Fruit fly (Drosophila melanogaster) whole organism, embryonic: ENCODE data around the gene CG34303.
A peak's percentile ranks its signal among the peaks of the same experiment; 100 is the strongest.

Experiments used
- BEAF-32 ChIP-seq: fragments of 200-800 bp; sonication (Bioruptor generic); optimal IDR thresholded peaks from 3 replicates; lab custom pipeline; 2017; ENCODE audit warnings: missing biosample characterization, missing genetic modification characterization, mild to moderate bottlenecking, moderate library complexity, missing genetic modification reagents
- Bdp1 ChIP-seq: fragments of 200-800 bp; sonication (Bioruptor generic); optimal IDR thresholded peaks from 3 replicates; lab custom pipeline; 2016; ENCODE audit warnings: missing biosample characterization, missing genetic modification characterization
- BtbVII ChIP-seq: fragments of 200-800 bp; sonication (Bioruptor generic); optimal IDR thresholded peaks from 3 replicates; lab custom pipeline; 2017; ENCODE audit warnings: missing biosample characterization, mild to moderate bottlenecking, missing genetic modification characterization
- CG10565 ChIP-seq: fragments of 200-800 bp; sonication (Bioruptor generic); optimal IDR thresholded peaks from 3 replicates; lab custom pipeline; 2016; ENCODE audit warnings: missing biosample characterization, mild to moderate bottlenecking, missing genetic modification characterization
- CG11695 ChIP-seq: fragments of 200-800 bp; sonication (Bioruptor generic); IDR thresholded peaks from 3 replicates; pipeline ENCODE4 v1.3.6; 2022; ENCODE audit warnings: missing biosample characterization, missing genetic modification characterization
- CG13424 ChIP-seq: fragments of 200-800 bp; sonication (Bioruptor generic); optimal IDR thresholded peaks from 2 replicates; lab custom pipeline; 2019; ENCODE audit warnings: missing biosample characterization, mild to moderate bottlenecking, missing genetic modification characterization, moderate library complexity
- CG13624 ChIP-seq: fragments of 200-800 bp; sonication (Bioruptor generic); optimal IDR thresholded peaks from 2 replicates; lab custom pipeline; 2016; ENCODE audit warnings: missing biosample characterization, missing genetic modification characterization
- CG13775 ChIP-seq: fragments of 200-800 bp; sonication (Bioruptor generic); optimal IDR thresholded peaks from 3 replicates; lab custom pipeline; 2017; ENCODE audit warnings: missing biosample characterization, mild to moderate bottlenecking, missing genetic modification characterization
- CG14860 ChIP-seq: fragments of 200-800 bp; sonication (Bioruptor generic); IDR thresholded peaks from 3 replicates; pipeline ENCODE4 v1.3.6; 2022; ENCODE audit warnings: missing biosample characterization, missing genetic modification characterization; ENCODE audit not compliant: partially characterized antibody
- CG15269 ChIP-seq: fragments of 200-800 bp; sonication (Bioruptor generic); optimal IDR thresholded peaks from 2 replicates; lab custom pipeline; 2018; ENCODE audit warnings: missing biosample characterization, mild to moderate bottlenecking, missing genetic modification characterization, moderate library complexity
- CG1602 ChIP-seq: fragments of 200-800 bp; sonication (Bioruptor generic); optimal IDR thresholded peaks from 3 replicates; lab custom pipeline; 2016; ENCODE audit warnings: missing biosample characterization, missing genetic modification characterization
- CG1603 ChIP-seq: fragments of 200-800 bp; sonication (Bioruptor generic); optimal IDR thresholded peaks from 2 replicates; lab custom pipeline; 2019; ENCODE audit warnings: missing biosample characterization, mild to moderate bottlenecking, missing genetic modification characterization, moderate library complexity
- CG17359 ChIP-seq: fragments of 200-800 bp; sonication (Bioruptor generic); optimal IDR thresholded peaks from 3 replicates; lab custom pipeline; 2018; ENCODE audit warnings: missing biosample characterization, mild to moderate bottlenecking, missing genetic modification characterization, moderate library complexity
- CG2129 ChIP-seq: fragments of 200-800 bp; sonication (Bioruptor generic); IDR thresholded peaks from 2 replicates; pipeline ENCODE4 v1.3.6; 2022; ENCODE audit warnings: missing biosample characterization, missing genetic modification characterization; ENCODE audit not compliant: partially characterized antibody
- CG2875 ChIP-seq: fragments of 200-800 bp; sonication (Bioruptor generic); optimal IDR thresholded peaks from 2 replicates; lab custom pipeline; 2017; ENCODE audit warnings: missing biosample characterization, mild to moderate bottlenecking, missing genetic modification characterization, missing genetic modification reagents
- CG31224 ChIP-seq: fragments of 200-800 bp; sonication (Bioruptor generic); IDR thresholded peaks from 2 replicates; pipeline ENCODE4 v1.3.6; 2022; ENCODE audit warnings: missing biosample characterization, missing genetic modification characterization
- CG3163 ChIP-seq: fragments of 200-800 bp; sonication (Bioruptor generic); optimal IDR thresholded peaks from 3 replicates; lab custom pipeline; 2016; ENCODE audit warnings: missing biosample characterization, missing genetic modification characterization
- CG4282 ChIP-seq: fragments of 200-800 bp; sonication (Bioruptor generic); optimal IDR thresholded peaks from 2 replicates; lab custom pipeline; 2016; ENCODE audit warnings: missing biosample characterization, missing genetic modification characterization
- CG4328 ChIP-seq: fragments of 200-800 bp; sonication (Bioruptor generic); optimal IDR thresholded peaks from 3 replicates; lab custom pipeline; 2017; ENCODE audit warnings: missing biosample characterization, missing genetic modification reagents, missing genetic modification characterization
- CG43689 ChIP-seq: fragments of 200-800 bp; sonication (Bioruptor generic); IDR thresholded peaks from 2 replicates; pipeline ENCODE4 v1.3.6; 2022; ENCODE audit warnings: missing biosample characterization, missing genetic modification characterization
- CG4617 ChIP-seq: fragments of 200-800 bp; sonication (Bioruptor generic); optimal IDR thresholded peaks from 3 replicates; lab custom pipeline; 2016; ENCODE audit warnings: missing biosample characterization, missing genetic modification characterization, borderline replicate concordance
- CG6175 ChIP-seq: fragments of 200-800 bp; sonication (Bioruptor generic); IDR thresholded peaks from 3 replicates; pipeline ENCODE4 v1.3.6; 2022; ENCODE audit warnings: missing biosample characterization, missing genetic modification characterization
- CG6254 ChIP-seq: fragments of 200-800 bp; sonication (Bioruptor generic); optimal IDR thresholded peaks from 3 replicates; lab custom pipeline; 2017; ENCODE audit warnings: mild to moderate bottlenecking, missing biosample characterization, missing genetic modification reagents, missing genetic modification characterization
- Chrac-16 ChIP-seq: fragments of 200-800 bp; sonication (Bioruptor generic); optimal IDR thresholded peaks from 3 replicates; lab custom pipeline; 2016; ENCODE audit warnings: missing biosample characterization, missing genetic modification characterization
- CkIIα-i1 ChIP-seq: fragments of 200-800 bp; sonication (Bioruptor generic); IDR thresholded peaks from 2 replicates; pipeline ENCODE4 v1.3.6; 2022; ENCODE audit warnings: missing biosample characterization, missing genetic modification characterization
- D19A ChIP-seq: fragments of 200-800 bp; optimal IDR thresholded peaks from 3 replicates; lab custom pipeline; 2019; ENCODE audit warnings: missing biosample characterization, mild to moderate bottlenecking, missing genetic modification characterization, moderate library complexity
- Dip2 ChIP-seq: fragments of 200-800 bp; sonication (Bioruptor generic); IDR thresholded peaks from 2 replicates; pipeline ENCODE4 v1.3.6; 2022; ENCODE audit warnings: missing biosample characterization, missing genetic modification characterization
- Eip74EF ChIP-seq, 2 experiments: fragments of 200-800 bp in 1 of 2; fragments of >200 bp in 1 of 2; sonication (Bioruptor generic) in 1 of 2; optimal IDR thresholded peaks; 2 replicates each; lab custom pipeline; 2017 to 2019; ENCODE audit warnings: missing biosample characterization in 2 of 2, missing genetic modification characterization in 2 of 2, mild to moderate bottlenecking in 1 of 2, moderate library complexity in 1 of 2
- HmgZ ChIP-seq: fragments of 200-800 bp; sonication (Bioruptor generic); optimal IDR thresholded peaks from 2 replicates; lab custom pipeline; 2018; ENCODE audit warnings: missing biosample characterization, mild to moderate bottlenecking, missing genetic modification characterization
- Hr51 ChIP-seq, 2 experiments: fragments of 200-800 bp; sonication (Bioruptor generic); optimal IDR thresholded peaks; 2 replicates in 1 of 2; 3 replicates in 1 of 2; lab custom pipeline; 2016 to 2018; ENCODE audit warnings: missing biosample characterization in 2 of 2, missing genetic modification characterization in 2 of 2, mild to moderate bottlenecking in 1 of 2, moderate library complexity in 1 of 2
- NC2α ChIP-seq: fragments of 200-800 bp; sonication (Bioruptor generic); optimal IDR thresholded peaks from 2 replicates; lab custom pipeline; 2016; ENCODE audit warnings: missing biosample characterization, missing genetic modification characterization
- Oaz ChIP-seq: fragments of 200-800 bp; sonication (Bioruptor generic); IDR thresholded peaks from 2 replicates; pipeline ENCODE4 v1.3.6; 2022; ENCODE audit warnings: missing biosample characterization, missing genetic modification characterization
- Spps ChIP-seq: fragments of 200-800 bp; sonication (Bioruptor generic); optimal IDR thresholded peaks from 2 replicates; lab custom pipeline; 2018; ENCODE audit warnings: missing biosample characterization, mild to moderate bottlenecking, missing genetic modification characterization
- dan ChIP-seq: fragments of 200-800 bp; sonication (Bioruptor generic); IDR thresholded peaks from 2 replicates; pipeline ENCODE4 v1.3.6; 2022; ENCODE audit warnings: missing biosample characterization, missing genetic modification characterization
- dpn ChIP-seq, 2 experiments: fragments of 200-800 bp; sonication (Bioruptor generic); optimal IDR thresholded peaks; 3 replicates each; lab custom pipeline; 2016; ENCODE audit warnings: missing biosample characterization in 2 of 2, missing genetic modification characterization in 2 of 2
- fd102C ChIP-seq: fragments of 200-800 bp; sonication (Bioruptor generic); optimal IDR thresholded peaks from 2 replicates; lab custom pipeline; 2018; ENCODE audit warnings: missing biosample characterization, mild to moderate bottlenecking, missing genetic modification characterization, moderate library complexity
- gfzf ChIP-seq: fragments of 200-800 bp; sonication (Bioruptor generic); optimal IDR thresholded peaks from 2 replicates; lab custom pipeline; 2016; ENCODE audit warnings: missing biosample characterization, mild to moderate bottlenecking, missing genetic modification characterization, moderate library complexity
- gt ChIP-seq: fragments of 200-800 bp; sonication (Bioruptor generic); IDR thresholded peaks from 2 replicates; pipeline ENCODE4 v1.3.6; 2022; ENCODE audit warnings: missing biosample characterization, missing genetic modification characterization
- lmd ChIP-seq: fragments of 200-800 bp; sonication (Bioruptor generic); IDR thresholded peaks from 2 replicates; pipeline ENCODE4 v1.3.6; 2022; ENCODE audit warnings: missing biosample characterization, missing genetic modification characterization
- pnt ChIP-seq: fragments of 200-800 bp; sonication (Bioruptor generic); optimal IDR thresholded peaks from 3 replicates; lab custom pipeline; 2016; ENCODE audit warnings: missing biosample characterization, missing genetic modification characterization
- psq ChIP-seq: fragments of 200-800 bp; sonication (Bioruptor generic); optimal IDR thresholded peaks from 2 replicates; lab custom pipeline; 2017; ENCODE audit warnings: missing biosample characterization, missing genetic modification characterization
- ro ChIP-seq: fragments of 200-800 bp; sonication (Bioruptor generic); IDR thresholded peaks from 2 replicates; pipeline ENCODE4 v1.3.6; 2022; ENCODE audit warnings: missing biosample characterization, missing genetic modification characterization
- sima ChIP-seq: fragments of 200-800 bp; sonication (Bioruptor generic); optimal IDR thresholded peaks from 2 replicates; lab custom pipeline; 2016; ENCODE audit warnings: missing biosample characterization, missing genetic modification characterization
- tll ChIP-seq, 2 experiments: fragments of 200-800 bp in 1 of 2; fragments of >200 bp in 1 of 2; sonication (Bioruptor generic) in 1 of 2; optimal IDR thresholded peaks; 2 replicates each; lab custom pipeline; 2017 to 2019; ENCODE audit warnings: missing biosample characterization in 2 of 2, missing genetic modification characterization in 2 of 2, mild to moderate bottlenecking in 1 of 2, moderate library complexity in 1 of 2
- ttk ChIP-seq: fragments of 200-800 bp; sonication (Bioruptor generic); IDR thresholded peaks from 2 replicates; pipeline ENCODE4 v2.1.2; 2022; ENCODE audit warnings: missing biosample characterization, missing genetic modification characterization
- tup ChIP-seq: fragments of 200-800 bp; sonication (Bioruptor generic); optimal IDR thresholded peaks from 2 replicates; lab custom pipeline; 2016; ENCODE audit warnings: missing biosample characterization, mild to moderate bottlenecking, missing genetic modification characterization, moderate library complexity
- zf30C ChIP-seq: fragments of 200-800 bp; sonication (Bioruptor generic); optimal IDR thresholded peaks from 3 replicates; lab custom pipeline; 2018; ENCODE audit warnings: missing biosample characterization, mild to moderate bottlenecking, missing genetic modification characterization

Gene CG34303

dm6 chr3R:10144103-10144998, 7.3 kb downstream of the CG34303 start, which contains the start of the genes TAF1B and Invadolysin (continued):
- TF ChIP-seq Hr51 (GFP tag; optimal IDR thresholded peaks at IDR 0.05; lab: Kevin White, UChicago) (peak in 1 of 2 experiments; percentile 57), BtbVII (GFP tag; lab: Kevin White, UChicago) (peak; percentile 16), Dip2 (GFP tag; lab: Robert Waterston, UW) (no peak), CG11695 (GFP tag; lab: Robert Waterston, UW) (no peak; the same call in 2 of the 3 replicates), Eip74EF (GFP tag; optimal IDR thresholded peaks at IDR 0.05; lab: Kevin White, UChicago) (no peak), pnt (GFP tag; lab: Kevin White, UChicago) (no peak), dan (GFP tag; lab: Robert Waterston, UW) (no peak), ttk (GFP tag; lab: Robert Waterston, UW) (0 out of 2 replicates have a peak, but pooled peaks have one; percentile 28), zf30C (GFP tag; lab: Kevin White, UChicago) (peak; percentile 14), CG13624 (GFP tag; lab: Kevin White, UChicago) (peak; percentile 54), CG10565 (no peak), gt (no peak), ro (GFP tag; lab: Robert Waterston, UW) (no peak), CkIIα-i1 (no peak), CG4282 (GFP tag; lab: Kevin White, UChicago) (no peak), CG13424 (tag; lab: Kevin White, UChicago) (peak; percentile 56), CG1602 (GFP tag; lab: Kevin White, UChicago) (peak; percentile 66), Spps (no peak), fd102C (GFP tag; lab: Kevin White, UChicago) (no peak), CG2129 (GFP tag; lab: Robert Waterston, UW) (peak; percentile 39), HmgZ (peak; percentile 52), lmd (peak; percentile 11; the same call in 1 of the 2 replicates), CG6175 (GFP tag; lab: Robert Waterston, UW) (no peak), Oaz (GFP tag; lab: Robert Waterston, UW) (no peak), CG6254 (peak; percentile 45), BEAF-32 (GFP tag; lab: Kevin White, UChicago) (peak; percentile 90), NC2α (no peak), tll (GFP tag; optimal IDR thresholded peaks at IDR 0.05; lab: Kevin White, UChicago) (no peak), CG4328 (no peak), CG4617 (GFP tag; lab: Kevin White, UChicago) (peak; percentile 40), CG1603 (tag; lab: Kevin White, UChicago) (peak; percentile 76), Bdp1 (GFP tag; lab: Kevin White, UChicago) (no peak), CG43689 (GFP tag; lab: Robert Waterston, UW) (0 out of 2 replicates have a peak, but pooled peaks have one; percentile 14), CG17359 (tag; lab: Kevin White, UChicago) (peak; percentile 40), psq (GFP tag; lab: Kevin White, UChicago) (no peak), dpn (GFP tag; optimal IDR thresholded peaks at IDR 0.05; lab: Kevin White, UChicago) (peak; percentile 7 to 55), sima (GFP tag; lab: Kevin White, UChicago) (no peak), D19A (tag; lab: Kevin White, UChicago) (peak; percentile 40), CG31224 (GFP tag; lab: Robert Waterston, UW) (no peak), CG2875 (GFP tag; lab: Kevin White, UChicago) (no peak), CG15269 (tag; lab: Kevin White, UChicago) (peak; percentile 31), CG14860 (peak; percentile 73), Chrac-16 (GFP tag; lab: Kevin White, UChicago) (peak; percentile 30), gfzf (GFP tag; lab: Kevin White, UChicago) (peak; percentile 99), CG3163 (GFP tag; lab: Kevin White, UChicago) (peak; percentile 20), CG13775 (peak; percentile 62), tup (GFP tag; lab: Kevin White, UChicago) (no peak)
